Worm (Caenorhabditis elegans) whole organism, late embryonic: ENCODE results near the gene tin-9.1.

Source experiments
- C08G9.2 ChIP-seq: sonication (generic microtip); optimal IDR thresholded peaks from 2 replicates; lab custom pipeline; 2016; ENCODE audit warnings: mild to moderate bottlenecking, missing genetic modification characterization, moderate library complexity, missing compliant biosample characterization
- C38D4.7 ChIP-seq: fragments of 200-800 bp; sonication (Bioruptor generic); optimal IDR thresholded peaks from 2 replicates; lab custom pipeline; 2018; ENCODE audit warnings: mild to moderate bottlenecking, missing genetic modification characterization, moderate library complexity, missing compliant biosample characterization
- F13H6.1 ChIP-seq: sonication (generic microtip); optimal IDR thresholded peaks from 2 replicates; lab custom pipeline; 2016; ENCODE audit warnings: missing genetic modification characterization, missing compliant biosample characterization
- Y22D7AL.16 ChIP-seq: sonication (generic microtip); optimal IDR thresholded peaks from 2 replicates; lab custom pipeline; 2016; ENCODE audit warnings: missing genetic modification characterization, missing compliant biosample characterization
- ahr-1 ChIP-seq: sonication (generic microtip); optimal IDR thresholded peaks from 2 replicates; lab custom pipeline; 2016; ENCODE audit warnings: missing genetic modification characterization, missing compliant biosample characterization
- ceh-14 ChIP-seq: sonication (generic microtip); optimal IDR thresholded peaks from 2 replicates; lab custom pipeline; 2016; ENCODE audit warnings: missing genotype, missing genetic modification characterization, missing compliant biosample characterization
- ceh-18 ChIP-seq: sonication (generic microtip); optimal IDR thresholded peaks from 2 replicates; lab custom pipeline; 2016; ENCODE audit warnings: missing genetic modification characterization, missing compliant biosample characterization
- ceh-19 ChIP-seq: fragments of 200-800 bp; sonication (Bioruptor generic); optimal IDR thresholded peaks from 2 replicates; lab custom pipeline; 2018; ENCODE audit warnings: mild to moderate bottlenecking, missing genetic modification characterization, missing compliant biosample characterization
- ceh-2 ChIP-seq: sonication (generic microtip); optimal IDR thresholded peaks from 2 replicates; lab custom pipeline; 2016; ENCODE audit warnings: missing genotype, missing genetic modification characterization, missing compliant biosample characterization
- ceh-24 ChIP-seq: sonication (generic microtip); optimal IDR thresholded peaks from 2 replicates; lab custom pipeline; 2016; ENCODE audit warnings: mild to moderate bottlenecking, missing genetic modification characterization, missing compliant biosample characterization
- ceh-30 ChIP-seq: fragments of 150-350 bp; optimal IDR thresholded peaks from 2 replicates; lab custom pipeline; 2014; ENCODE audit warnings: missing biosample characterization, missing genetic modification characterization
- ceh-31 ChIP-seq: sonication (generic microtip); optimal IDR thresholded peaks from 2 replicates; lab custom pipeline; 2016; ENCODE audit warnings: missing genetic modification characterization, missing compliant biosample characterization
- ceh-34 ChIP-seq: sonication (generic microtip); optimal IDR thresholded peaks from 2 replicates; lab custom pipeline; 2016; ENCODE audit warnings: mild to moderate bottlenecking, missing genetic modification characterization, missing compliant biosample characterization
- ceh-45 ChIP-seq: fragments of 200-800 bp; sonication (Bioruptor generic); IDR thresholded peaks from 2 replicates; pipeline ENCODE4 v1.3.6; 2022; ENCODE audit warnings: missing genetic modification reagents, missing genetic modification characterization, missing compliant biosample characterization
- ceh-48 ChIP-seq: sonication (generic microtip); optimal IDR thresholded peaks from 2 replicates; lab custom pipeline; 2016; ENCODE audit warnings: missing genetic modification characterization, inconsistent platforms, missing compliant biosample characterization
- ceh-6 ChIP-seq: fragments of 200-800 bp; sonication (Bioruptor generic); optimal IDR thresholded peaks from 2 replicates; lab custom pipeline; 2018; ENCODE audit warnings: mild to moderate bottlenecking, missing genetic modification characterization, missing compliant biosample characterization
- ceh-9 ChIP-seq: sonication (generic microtip); optimal IDR thresholded peaks from 2 replicates; lab custom pipeline; 2016; ENCODE audit warnings: mild to moderate bottlenecking, missing genetic modification characterization, inconsistent platforms, missing compliant biosample characterization
- che-1 ChIP-seq: sonication (generic microtip); optimal IDR thresholded peaks from 2 replicates; lab custom pipeline; 2016; ENCODE audit warnings: mild to moderate bottlenecking, missing genetic modification characterization, missing compliant biosample characterization
- elt-4 ChIP-seq: sonication (generic microtip); optimal IDR thresholded peaks from 2 replicates; lab custom pipeline; 2016; ENCODE audit warnings: missing genetic modification characterization, missing compliant biosample characterization
- ets-4 ChIP-seq: sonication (generic microtip); optimal IDR thresholded peaks from 2 replicates; lab custom pipeline; 2016; ENCODE audit warnings: missing genetic modification characterization, missing compliant biosample characterization
- fax-1 ChIP-seq: sonication (generic microtip); optimal IDR thresholded peaks from 2 replicates; lab custom pipeline; 2016; ENCODE audit warnings: missing genotype, missing genetic modification characterization, missing compliant biosample characterization
- fkh-10 ChIP-seq: fragments of 150-350 bp; optimal IDR thresholded peaks from 2 replicates; lab custom pipeline; 2014; ENCODE audit warnings: missing biosample characterization, missing genetic modification reagents, missing genetic modification characterization
- gmeb-2 ChIP-seq: sonication (generic microtip); optimal IDR thresholded peaks from 2 replicates; lab custom pipeline; 2016; ENCODE audit warnings: missing genetic modification characterization, inconsistent platforms, missing compliant biosample characterization
- hlh-13 ChIP-seq: fragments of 200-800 bp; sonication (Bioruptor generic); optimal IDR thresholded peaks from 2 replicates; lab custom pipeline; 2018; ENCODE audit warnings: mild to moderate bottlenecking, missing genetic modification characterization, missing compliant biosample characterization
- lin-11 ChIP-seq: fragments of 200-800 bp; sonication (Bioruptor generic); optimal IDR thresholded peaks from 2 replicates; lab custom pipeline; 2018; ENCODE audit warnings: mild to moderate bottlenecking, missing genetic modification characterization, missing compliant biosample characterization
- madf-2 ChIP-seq: sonication (generic microtip); optimal IDR thresholded peaks from 2 replicates; lab custom pipeline; 2017; ENCODE audit warnings: missing genetic modification characterization, missing compliant biosample characterization
- mec-3 ChIP-seq: sonication (generic microtip); optimal IDR thresholded peaks from 2 replicates; lab custom pipeline; 2016; ENCODE audit warnings: borderline replicate concordance, missing genetic modification characterization, missing compliant biosample characterization
- nfya-1 ChIP-seq: sonication (generic microtip); optimal IDR thresholded peaks from 2 replicates; lab custom pipeline; 2017; ENCODE audit warnings: missing genetic modification characterization, mild to moderate bottlenecking, missing compliant biosample characterization, antibody characterized with exemption, moderate library complexity
- nhr-11 ChIP-seq: fragments of 150-350 bp; optimal IDR thresholded peaks from 2 replicates; lab custom pipeline; 2014; ENCODE audit warnings: missing biosample characterization, missing genetic modification characterization
- nhr-232 ChIP-seq: sonication (generic microtip); optimal IDR thresholded peaks from 2 replicates; lab custom pipeline; 2016; ENCODE audit warnings: missing genetic modification characterization, missing compliant biosample characterization
- npax-4 ChIP-seq: sonication (generic microtip); optimal IDR thresholded peaks from 2 replicates; lab custom pipeline; 2016; ENCODE audit warnings: missing genetic modification characterization, missing compliant biosample characterization
- pag-3 ChIP-seq: sonication (generic microtip); optimal IDR thresholded peaks from 2 replicates; lab custom pipeline; 2016; ENCODE audit warnings: missing compliant biosample characterization, missing genetic modification characterization, borderline replicate concordance
- pat-9 ChIP-seq: fragments of 200-800 bp; sonication (Bioruptor generic); optimal IDR thresholded peaks from 2 replicates; lab custom pipeline; 2018; ENCODE audit warnings: mild to moderate bottlenecking, missing genetic modification characterization, moderate library complexity, missing compliant biosample characterization
- pax-1 ChIP-seq: fragments of 150-350 bp; optimal IDR thresholded peaks from 2 replicates; lab custom pipeline; 2014; ENCODE audit warnings: missing biosample characterization, missing genetic modification characterization
- pha-2 ChIP-seq: sonication (generic microtip); optimal IDR thresholded peaks from 2 replicates; lab custom pipeline; 2017; ENCODE audit warnings: mild to moderate bottlenecking, missing genetic modification characterization, missing compliant biosample characterization
- pqm-1 ChIP-seq: sonication (generic microtip); optimal IDR thresholded peaks from 2 replicates; lab custom pipeline; 2016; ENCODE audit warnings: missing genetic modification characterization, missing compliant biosample characterization
- ref-2 ChIP-seq: sonication (generic microtip); optimal IDR thresholded peaks from 2 replicates; lab custom pipeline; 2016; ENCODE audit warnings: missing genetic modification characterization, missing compliant biosample characterization
- sdc-2 ChIP-seq: sonication (generic microtip); optimal IDR thresholded peaks from 2 replicates; lab custom pipeline; 2016; ENCODE audit warnings: missing genotype, missing genetic modification characterization, missing compliant biosample characterization
- sox-2 ChIP-seq: fragments of 200-800 bp; sonication (Bioruptor generic); IDR thresholded peaks from 2 replicates; pipeline ENCODE4 v1.3.6; 2022; ENCODE audit warnings: missing genetic modification reagents, missing genetic modification characterization, missing compliant biosample characterization
- sox-4 ChIP-seq: sonication (generic microtip); optimal IDR thresholded peaks from 2 replicates; lab custom pipeline; 2017; ENCODE audit warnings: mild to moderate bottlenecking, missing genetic modification characterization, inconsistent platforms, missing compliant biosample characterization
- syd-9 ChIP-seq: sonication (generic microtip); optimal IDR thresholded peaks from 2 replicates; lab custom pipeline; 2016; ENCODE audit warnings: mild to moderate bottlenecking, missing genetic modification characterization, moderate library complexity, missing compliant biosample characterization
- tbx-2 ChIP-seq: sonication (generic microtip); optimal IDR thresholded peaks from 2 replicates; lab custom pipeline; 2016; ENCODE audit warnings: missing genetic modification characterization, missing compliant biosample characterization
- tbx-7 ChIP-seq: sonication (generic microtip); optimal IDR thresholded peaks from 2 replicates; lab custom pipeline; 2016; ENCODE audit warnings: missing genotype, missing genetic modification characterization, missing compliant biosample characterization
- unc-3 ChIP-seq, 2 experiments: fragments of 200-800 bp in 1 of 2; sonication (Bioruptor generic) in 1 of 2; sonication (generic microtip) in 1 of 2; conservative IDR thresholded peaks in 1 of 2; optimal IDR thresholded peaks in 1 of 2; 2 replicates each; pipeline versions ENCODE4 v1.3.6 to Lab custom; 2016 to 2022; ENCODE audit warnings: missing compliant biosample characterization in 2 of 2, missing genetic modification characterization in 2 of 2, missing genetic modification reagents in 1 of 2
- unc-55 ChIP-seq: sonication (generic microtip); optimal IDR thresholded peaks from 2 replicates; lab custom pipeline; 2017; ENCODE audit warnings: missing biosample characterization, missing genetic modification reagents, missing genetic modification characterization
- unc-86 ChIP-seq: sonication (generic microtip); optimal IDR thresholded peaks from 2 replicates; lab custom pipeline; 2016; ENCODE audit warnings: missing genetic modification characterization, missing compliant biosample characterization
- zip-5 ChIP-seq: sonication (generic microtip); optimal IDR thresholded peaks from 2 replicates; lab custom pipeline; 2016; ENCODE audit warnings: missing genetic modification characterization, missing compliant biosample characterization
- ztf-16 ChIP-seq: sonication (generic microtip); optimal IDR thresholded peaks from 2 replicates; lab custom pipeline; 2017; ENCODE audit warnings: missing genetic modification characterization, missing compliant biosample characterization

tin-9.1 gene

ce11 chrIV:7039476-7040261 lies 4.7 kb downstream of the tin-9.1 start, which contains the start of the genes cogc-2 and klp-18 (continued):
- TF ChIP-seq ceh-30 (no peak), C38D4.7 (GFP tag; lab: Kevin White, UChicago) (peak; percentile 24), unc-55 (GFP tag; lab: Kevin White, UChicago) (no peak), sdc-2 (tag; lab: Kevin White, UChicago) (peak; percentile 45), pat-9 (tag; lab: Kevin White, UChicago) (peak; percentile 9), zip-5 (peak; percentile 18), ets-4 (tag; lab: Kevin White, UChicago) (peak; percentile 24), unc-3 (GFP tag; conservative IDR thresholded peaks at IDR 0.05; lab: Robert Waterston, UW) (no peak), unc-3 (tag; optimal IDR thresholded peaks at IDR 0.05; lab: Kevin White, UChicago) (peak; percentile 45), ceh-19 (no peak), pag-3 (tag; lab: Kevin White, UChicago) (no peak), fax-1 (peak; percentile 46), gmeb-2 (tag; lab: Kevin White, UChicago) (peak; percentile 72), F13H6.1 (tag; lab: Kevin White, UChicago) (no peak), hlh-13 (GFP tag; lab: Kevin White, UChicago) (no peak), che-1 (peak; percentile 47), nfya-1 (tag; lab: Kevin White, UChicago) (peak; percentile 76), nhr-11 (tag; lab: Kevin White, UChicago) (no peak), pha-2 (tag; lab: Kevin White, UChicago) (peak; percentile 52), madf-2 (peak; percentile 30), syd-9 (tag; lab: Kevin White, UChicago) (no peak), ceh-2 (tag; lab: Kevin White, UChicago) (peak; percentile 77), pax-1 (tag; lab: Kevin White, UChicago) (peak; percentile 46), ceh-34 (peak; percentile 44), fkh-10 (GFP tag; lab: Kevin White, UChicago) (peak; percentile 4), ahr-1 (tag; lab: Kevin White, UChicago) (peak; percentile 47), nhr-232 (tag; lab: Kevin White, UChicago) (peak; percentile 18), lin-11 (peak; percentile 29), ceh-9 (no peak), npax-4 (tag; lab: Kevin White, UChicago) (peak; percentile 19), ceh-6 (GFP tag; lab: Kevin White, UChicago) (peak; percentile 45), ztf-16 (tag; lab: Kevin White, UChicago) (peak; percentile 58), mec-3 (tag; lab: Kevin White, UChicago) (no peak), tbx-7 (tag; lab: Kevin White, UChicago) (peak; percentile 11), C08G9.2 (tag; lab: Kevin White, UChicago) (peak; percentile 21), Y22D7AL.16 (tag; lab: Kevin White, UChicago) (peak; percentile 22), elt-4 (tag; lab: Kevin White, UChicago) (no peak), ref-2 (tag; lab: Kevin White, UChicago) (peak; percentile 78), ceh-31 (tag; lab: Kevin White, UChicago) (peak; percentile 71), sox-4 (tag; lab: Kevin White, UChicago) (peak; percentile 67), ceh-48 (tag; lab: Kevin White, UChicago) (peak; percentile 20), tbx-2 (tag; lab: Kevin White, UChicago) (peak; percentile 72), ceh-14 (tag; lab: Kevin White, UChicago) (peak; percentile 62), ceh-24 (tag; lab: Kevin White, UChicago) (no peak), sox-2 (GFP tag; lab: Robert Waterston, UW) (no peak), unc-86 (tag; lab: Kevin White, UChicago) (peak; percentile 48), pqm-1 (tag; lab: Kevin White, UChicago) (no peak), ceh-18 (tag; lab: Kevin White, UChicago) (peak; percentile 45), ceh-45 (GFP tag; lab: Robert Waterston, UW) (0 out of 2 replicates have a peak, but pooled peaks have one; percentile 15)
- TF ChIP-seq, all 69 proteins: peak for 43
